Worm (Caenorhabditis elegans) whole organism, late embryonic: ENCODE results near the gene nhl-2.
A peak's percentile ranks its signal among the peaks of the same experiment; 100 is the strongest.

Experiments used
- C08G9.2 ChIP-seq: sonication (generic microtip); optimal IDR thresholded peaks from 2 replicates; lab custom pipeline; 2016; ENCODE audit warnings: mild to moderate bottlenecking, missing genetic modification characterization, moderate library complexity, missing compliant biosample characterization
- C38D4.7 ChIP-seq: fragments of 200-800 bp; sonication (Bioruptor generic); optimal IDR thresholded peaks from 2 replicates; lab custom pipeline; 2018; ENCODE audit warnings: mild to moderate bottlenecking, missing genetic modification characterization, moderate library complexity, missing compliant biosample characterization
- K09A11.1 ChIP-seq: sonication (generic microtip); optimal IDR thresholded peaks from 2 replicates; lab custom pipeline; 2017; ENCODE audit warnings: antibody characterized with exemption, mild to moderate bottlenecking, missing genetic modification characterization, missing compliant biosample characterization; ENCODE audit not compliant: insufficient read depth
- T23F11.4 ChIP-seq: fragments of 200-800 bp; sonication (Bioruptor generic); optimal IDR thresholded peaks from 2 replicates; lab custom pipeline; 2018; ENCODE audit warnings: mild to moderate bottlenecking, missing genetic modification characterization, missing compliant biosample characterization
- Y22D7AL.16 ChIP-seq: sonication (generic microtip); optimal IDR thresholded peaks from 2 replicates; lab custom pipeline; 2016; ENCODE audit warnings: missing genetic modification characterization, missing compliant biosample characterization
- ama-1 ChIP-seq: fragments of 150-350 bp; optimal IDR thresholded peaks from 2 replicates; lab custom pipeline; 2014
- ceh-18 ChIP-seq: sonication (generic microtip); optimal IDR thresholded peaks from 2 replicates; lab custom pipeline; 2016; ENCODE audit warnings: missing genetic modification characterization, missing compliant biosample characterization
- ceh-19 ChIP-seq: fragments of 200-800 bp; sonication (Bioruptor generic); optimal IDR thresholded peaks from 2 replicates; lab custom pipeline; 2018; ENCODE audit warnings: mild to moderate bottlenecking, missing genetic modification characterization, missing compliant biosample characterization
- ceh-2 ChIP-seq: sonication (generic microtip); optimal IDR thresholded peaks from 2 replicates; lab custom pipeline; 2016; ENCODE audit warnings: missing genotype, missing genetic modification characterization, missing compliant biosample characterization
- ceh-22 ChIP-seq: sonication (generic microtip); optimal IDR thresholded peaks from 2 replicates; lab custom pipeline; 2017; ENCODE audit warnings: missing biosample characterization, missing genetic modification characterization
- ceh-24 ChIP-seq: sonication (generic microtip); optimal IDR thresholded peaks from 2 replicates; lab custom pipeline; 2016; ENCODE audit warnings: mild to moderate bottlenecking, missing genetic modification characterization, missing compliant biosample characterization
- ceh-31 ChIP-seq: sonication (generic microtip); optimal IDR thresholded peaks from 2 replicates; lab custom pipeline; 2016; ENCODE audit warnings: missing genetic modification characterization, missing compliant biosample characterization
- ceh-34 ChIP-seq: sonication (generic microtip); optimal IDR thresholded peaks from 2 replicates; lab custom pipeline; 2016; ENCODE audit warnings: mild to moderate bottlenecking, missing genetic modification characterization, missing compliant biosample characterization
- ceh-48 ChIP-seq: sonication (generic microtip); optimal IDR thresholded peaks from 2 replicates; lab custom pipeline; 2016; ENCODE audit warnings: missing genetic modification characterization, inconsistent platforms, missing compliant biosample characterization
- elt-2 ChIP-seq: sonication (generic microtip); optimal IDR thresholded peaks from 2 replicates; lab custom pipeline; 2016; ENCODE audit warnings: missing genetic modification reagents, missing genetic modification characterization, missing compliant biosample characterization
- ets-4 ChIP-seq: sonication (generic microtip); optimal IDR thresholded peaks from 2 replicates; lab custom pipeline; 2016; ENCODE audit warnings: missing genetic modification characterization, missing compliant biosample characterization
- fax-1 ChIP-seq: sonication (generic microtip); optimal IDR thresholded peaks from 2 replicates; lab custom pipeline; 2016; ENCODE audit warnings: missing genotype, missing genetic modification characterization, missing compliant biosample characterization
- fkh-10 ChIP-seq: fragments of 150-350 bp; optimal IDR thresholded peaks from 2 replicates; lab custom pipeline; 2014; ENCODE audit warnings: missing biosample characterization, missing genetic modification reagents, missing genetic modification characterization
- gmeb-2 ChIP-seq: sonication (generic microtip); optimal IDR thresholded peaks from 2 replicates; lab custom pipeline; 2016; ENCODE audit warnings: missing genetic modification characterization, inconsistent platforms, missing compliant biosample characterization
- hlh-15 ChIP-seq: sonication (generic microtip); optimal IDR thresholded peaks from 2 replicates; lab custom pipeline; 2016; ENCODE audit warnings: missing genetic modification characterization, missing compliant biosample characterization
- hlh-30 ChIP-seq: sonication (generic microtip); optimal IDR thresholded peaks from 2 replicates; lab custom pipeline; 2017; ENCODE audit warnings: antibody characterized with exemption, missing genetic modification characterization, missing compliant biosample characterization; ENCODE audit not compliant: insufficient read depth
- hlh-8 ChIP-seq: sonication (generic microtip); optimal IDR thresholded peaks from 2 replicates; lab custom pipeline; 2016; ENCODE audit warnings: missing genotype, missing genetic modification characterization, missing compliant biosample characterization
- lim-6 ChIP-seq: sonication (generic microtip); optimal IDR thresholded peaks from 2 replicates; lab custom pipeline; 2016; ENCODE audit warnings: missing genetic modification characterization, missing compliant biosample characterization
- nfya-1 ChIP-seq: sonication (generic microtip); optimal IDR thresholded peaks from 2 replicates; lab custom pipeline; 2017; ENCODE audit warnings: missing genetic modification characterization, mild to moderate bottlenecking, missing compliant biosample characterization, antibody characterized with exemption, moderate library complexity
- nhr-232 ChIP-seq: sonication (generic microtip); optimal IDR thresholded peaks from 2 replicates; lab custom pipeline; 2016; ENCODE audit warnings: missing genetic modification characterization, missing compliant biosample characterization
- npax-4 ChIP-seq: sonication (generic microtip); optimal IDR thresholded peaks from 2 replicates; lab custom pipeline; 2016; ENCODE audit warnings: missing genetic modification characterization, missing compliant biosample characterization
- odd-2 ChIP-seq: sonication (generic microtip); optimal IDR thresholded peaks from 2 replicates; lab custom pipeline; 2017; ENCODE audit warnings: antibody characterized with exemption, mild to moderate bottlenecking, missing genetic modification characterization, missing compliant biosample characterization
- pat-9 ChIP-seq: fragments of 200-800 bp; sonication (Bioruptor generic); optimal IDR thresholded peaks from 2 replicates; lab custom pipeline; 2018; ENCODE audit warnings: mild to moderate bottlenecking, missing genetic modification characterization, moderate library complexity, missing compliant biosample characterization
- pax-1 ChIP-seq: fragments of 150-350 bp; optimal IDR thresholded peaks from 2 replicates; lab custom pipeline; 2014; ENCODE audit warnings: missing biosample characterization, missing genetic modification characterization
- pha-2 ChIP-seq: sonication (generic microtip); optimal IDR thresholded peaks from 2 replicates; lab custom pipeline; 2017; ENCODE audit warnings: mild to moderate bottlenecking, missing genetic modification characterization, missing compliant biosample characterization
- pha-4 ChIP-seq: fragments of 150-350 bp; optimal IDR thresholded peaks from 2 replicates; lab custom pipeline; 2018; ENCODE audit warnings: missing biosample characterization, missing genetic modification reagents, missing genetic modification characterization
- pros-1 ChIP-seq: fragments of 150-350 bp; optimal IDR thresholded peaks from 2 replicates; lab custom pipeline; 2014; ENCODE audit warnings: missing biosample characterization, missing genetic modification reagents, missing genetic modification characterization
- ref-2 ChIP-seq: sonication (generic microtip); optimal IDR thresholded peaks from 2 replicates; lab custom pipeline; 2016; ENCODE audit warnings: missing genetic modification characterization, missing compliant biosample characterization
- rnt-1 ChIP-seq: sonication (generic microtip); optimal IDR thresholded peaks from 2 replicates; lab custom pipeline; 2016; ENCODE audit warnings: missing genetic modification characterization, missing compliant biosample characterization
- sox-2 ChIP-seq: fragments of 200-800 bp; sonication (Bioruptor generic); IDR thresholded peaks from 2 replicates; pipeline ENCODE4 v1.3.6; 2022; ENCODE audit warnings: missing genetic modification reagents, missing genetic modification characterization, missing compliant biosample characterization
- syd-9 ChIP-seq: sonication (generic microtip); optimal IDR thresholded peaks from 2 replicates; lab custom pipeline; 2016; ENCODE audit warnings: mild to moderate bottlenecking, missing genetic modification characterization, moderate library complexity, missing compliant biosample characterization
- tbx-7 ChIP-seq: sonication (generic microtip); optimal IDR thresholded peaks from 2 replicates; lab custom pipeline; 2016; ENCODE audit warnings: missing genotype, missing genetic modification characterization, missing compliant biosample characterization
- ttx-3 ChIP-seq: sonication (generic microtip); optimal IDR thresholded peaks from 2 replicates; lab custom pipeline; 2016; ENCODE audit warnings: missing genetic modification reagents, missing genetic modification characterization, missing compliant biosample characterization
- unc-3 ChIP-seq, 2 experiments: fragments of 200-800 bp in 1 of 2; sonication (Bioruptor generic) in 1 of 2; sonication (generic microtip) in 1 of 2; conservative IDR thresholded peaks in 1 of 2; optimal IDR thresholded peaks in 1 of 2; 2 replicates each; pipeline versions ENCODE4 v1.3.6 to Lab custom; 2016 to 2022; ENCODE audit warnings: missing compliant biosample characterization in 2 of 2, missing genetic modification characterization in 2 of 2, missing genetic modification reagents in 1 of 2
- unc-42 ChIP-seq: sonication (generic microtip); optimal IDR thresholded peaks from 2 replicates; lab custom pipeline; 2016; ENCODE audit warnings: missing genotype, missing genetic modification characterization, missing compliant biosample characterization
- unc-55 ChIP-seq: sonication (generic microtip); optimal IDR thresholded peaks from 2 replicates; lab custom pipeline; 2017; ENCODE audit warnings: missing biosample characterization, missing genetic modification reagents, missing genetic modification characterization
- zip-5 ChIP-seq: sonication (generic microtip); optimal IDR thresholded peaks from 2 replicates; lab custom pipeline; 2016; ENCODE audit warnings: missing genetic modification characterization, missing compliant biosample characterization
- ztf-16 ChIP-seq: sonication (generic microtip); optimal IDR thresholded peaks from 2 replicates; lab custom pipeline; 2017; ENCODE audit warnings: missing genetic modification characterization, missing compliant biosample characterization

The nhl-2 gene

ce11 chrIII:4913736-4914135 lies 14.9 kb upstream of the nhl-2 start:
- TF ChIP-seq tbx-7 (tag; lab: Kevin White, UChicago) (no peak), unc-3 (GFP tag; conservative IDR thresholded peaks at IDR 0.05; lab: Robert Waterston, UW) (no peak), unc-3 (tag; optimal IDR thresholded peaks at IDR 0.05; lab: Kevin White, UChicago) (no peak), ceh-18 (tag; lab: Kevin White, UChicago) (no peak), K09A11.1 (tag; lab: Kevin White, UChicago) (no peak), unc-42 (tag; lab: Kevin White, UChicago) (no peak), elt-2 (tag; lab: Kevin White, UChicago) (no peak), ceh-48 (tag; lab: Kevin White, UChicago) (no peak), zip-5 (tag; lab: Kevin White, UChicago) (no peak), ceh-34 (tag; lab: Kevin White, UChicago) (no peak), ceh-22 (tag; lab: Kevin White, UChicago) (no peak), pros-1 (tag; lab: Kevin White, UChicago) (no peak), ceh-24 (no peak), lim-6 (no peak), ama-1 (no peak), pha-2 (tag; lab: Kevin White, UChicago) (no peak), T23F11.4 (no peak)

ce11 chrIII:4912317-4912716 lies 13.4 kb upstream of the nhl-2 start, which contains the start of the genes F26F4.9 and cee-1:
Gene F26F4.9, minus strand, starts transcription at chrIII:4912521.
Gene cee-1, plus strand, starts transcription at chrIII:4912699.
- TF ChIP-seq ceh-31 (tag; lab: Kevin White, UChicago) = peak; percentile 85
- TF ChIP-seq ttx-3 (tag; lab: Kevin White, UChicago) = no peak
- TF ChIP-seq ztf-16 (tag; lab: Kevin White, UChicago) = peak; percentile 13
- no peak for TF ChIP-seq sox-2 (GFP tag; lab: Robert Waterston, UW)
- TF ChIP-seq fax-1 = peak; percentile 2
- TF ChIP-seq hlh-8 (tag; lab: Kevin White, UChicago) = peak; percentile 72
- TF ChIP-seq C08G9.2 = peak; percentile 85
- peak; percentile 75 for TF ChIP-seq ets-4 (tag; lab: Kevin White, UChicago)
- TF ChIP-seq pat-9 (tag; lab: Kevin White, UChicago) = no peak
- no peak for TF ChIP-seq ceh-19 (GFP tag; lab: Kevin White, UChicago)
- TF ChIP-seq rnt-1 (tag; lab: Kevin White, UChicago) = peak; percentile 7
- peak; percentile 38 for TF ChIP-seq ceh-18 (tag; lab: Kevin White, UChicago)
- peak; percentile 25 for TF ChIP-seq ref-2 (tag; lab: Kevin White, UChicago)
- no peak for TF ChIP-seq C38D4.7 (GFP tag; lab: Kevin White, UChicago)
- TF ChIP-seq ceh-2 (tag; lab: Kevin White, UChicago) = peak; percentile 71
- TF ChIP-seq zip-5 (tag; lab: Kevin White, UChicago) = peak; percentile 52
- no peak for TF ChIP-seq ceh-22 (tag; lab: Kevin White, UChicago)
- TF ChIP-seq pha-4 (tag; lab: Kevin White, UChicago) = no peak
- TF ChIP-seq unc-55 (GFP tag; lab: Kevin White, UChicago) = peak; percentile 30
- TF ChIP-seq lim-6 = peak; percentile 39
- TF ChIP-seq odd-2 (tag; lab: Kevin White, UChicago) = no peak
- peak; percentile 71 for TF ChIP-seq tbx-7 (tag; lab: Kevin White, UChicago)
- TF ChIP-seq hlh-15 (tag; lab: Kevin White, UChicago) = no peak

- no peak for TF ChIP-seq ztf-16 (tag; lab: Kevin White, UChicago)
- no peak for TF ChIP-seq ama-1
- no peak for TF ChIP-seq hlh-30 (tag; lab: Kevin White, UChicago)
- TF ChIP-seq odd-2 (tag; lab: Kevin White, UChicago) = no peak
- no peak for TF ChIP-seq C38D4.7 (GFP tag; lab: Kevin White, UChicago)
- no peak for TF ChIP-seq Y22D7AL.16
- TF ChIP-seq syd-9 (tag; lab: Kevin White, UChicago) = no peak
- TF ChIP-seq nfya-1 = no peak
- no peak for TF ChIP-seq fkh-10 (GFP tag; lab: Kevin White, UChicago)
- TF ChIP-seq nhr-232 = no peak
- TF ChIP-seq ceh-18 (tag; lab: Kevin White, UChicago) = no peak
- no peak for TF ChIP-seq ceh-48 (tag; lab: Kevin White, UChicago)
- no peak for TF ChIP-seq gmeb-2 (tag; lab: Kevin White, UChicago)
- TF ChIP-seq hlh-8 (tag; lab: Kevin White, UChicago) = no peak
- no peak for TF ChIP-seq pax-1 (tag; lab: Kevin White, UChicago)
- TF ChIP-seq T23F11.4 = no peak
- no peak for TF ChIP-seq npax-4 (tag; lab: Kevin White, UChicago)
- no peak for TF ChIP-seq pat-9 (tag; lab: Kevin White, UChicago)
Measured at ce11 chrIII:4910956-4911355, 12.1 kb upstream of the nhl-2 start, which contains the start of gene F26F4.2. Gene F26F4.2, plus strand, starts transcription at chrIII:4911256.
